Worm (Caenorhabditis elegans) whole organism, L3 larva: ENCODE results near the gene F11C7.2.

ENCODE experiments used
- ZK546.5 ChIP-seq: sonication (generic microtip); optimal IDR thresholded peaks from 2 replicates; lab custom pipeline; 2017; ENCODE audit warnings: missing biosample characterization, missing genetic modification characterization
- ama-1 ChIP-seq: fragments of 150-350 bp; optimal IDR thresholded peaks from 2 replicates; lab custom pipeline; 2018
- ceh-16 ChIP-seq: sonication (generic microtip); optimal IDR thresholded peaks from 2 replicates; lab custom pipeline; 2017; ENCODE audit warnings: missing biosample characterization, missing genetic modification characterization
- ceh-28 ChIP-seq: fragments of 150-350 bp; optimal IDR thresholded peaks from 2 replicates; lab custom pipeline; 2014; ENCODE audit warnings: missing biosample characterization, missing genetic modification reagents, missing genetic modification characterization
- ceh-82 ChIP-seq: fragments of 150-350 bp; optimal IDR thresholded peaks from 2 replicates; lab custom pipeline; 2014; ENCODE audit warnings: missing biosample characterization, missing genetic modification characterization
- ceh-9 ChIP-seq: sonication (generic microtip); optimal IDR thresholded peaks from 2 replicates; lab custom pipeline; 2018; ENCODE audit warnings: missing biosample characterization, missing genetic modification characterization
- daf-12 ChIP-seq: fragments of 150-350 bp; optimal IDR thresholded peaks from 2 replicates; lab custom pipeline; 2014; ENCODE audit warnings: missing biosample characterization, missing genetic modification reagents, missing genetic modification characterization
- egl-27 ChIP-seq: sonication (generic microtip); optimal IDR thresholded peaks from 4 replicates; lab custom pipeline; 2017; ENCODE audit warnings: missing biosample characterization, missing genetic modification reagents, missing genetic modification characterization
- egl-5 ChIP-seq: fragments of 150-350 bp; optimal IDR thresholded peaks from 2 replicates; lab custom pipeline; 2017; ENCODE audit warnings: missing biosample characterization, missing genetic modification reagents, missing genetic modification characterization, inconsistent platforms
- elt-1 ChIP-seq: fragments of 150-350 bp; optimal IDR thresholded peaks from 2 replicates; lab custom pipeline; 2014; ENCODE audit warnings: missing biosample characterization, missing genetic modification characterization
- elt-2 ChIP-seq: sonication (generic microtip); optimal IDR thresholded peaks from 2 replicates; lab custom pipeline; 2016; ENCODE audit warnings: missing genetic modification reagents, mild to moderate bottlenecking, missing genetic modification characterization, missing compliant biosample characterization
- elt-3 ChIP-seq, 3 experiments: fragments of 150-350 bp in 1 of 3; sonication (generic microtip) in 2 of 3; optimal IDR thresholded peaks; 2 replicates in 2 of 3; 4 replicates in 1 of 3; lab custom pipeline; 2014 to 2017; ENCODE audit warnings: missing biosample characterization in 3 of 3, missing genetic modification characterization in 3 of 3
- eor-1 ChIP-seq, 2 experiments: fragments of 150-350 bp; optimal IDR thresholded peaks; 2 replicates each; lab custom pipeline; 2014 to 2018; ENCODE audit warnings: missing biosample characterization in 2 of 2, missing genetic modification characterization in 2 of 2
- fkh-2 ChIP-seq: fragments of 150-350 bp; optimal IDR thresholded peaks from 2 replicates; lab custom pipeline; 2014; ENCODE audit warnings: missing biosample characterization, missing genetic modification reagents, missing genetic modification characterization
- hmg-11 ChIP-seq: sonication (generic microtip); optimal IDR thresholded peaks from 2 replicates; lab custom pipeline; 2016; ENCODE audit warnings: missing genetic modification characterization, missing compliant biosample characterization
- jun-1 ChIP-seq: fragments of 150-350 bp; optimal IDR thresholded peaks from 2 replicates; lab custom pipeline; 2014; ENCODE audit warnings: missing biosample characterization, missing genetic modification reagents, missing genetic modification characterization
- lin-15B ChIP-seq: fragments of 150-350 bp; optimal IDR thresholded peaks from 2 replicates; lab custom pipeline; 2014; ENCODE audit warnings: missing biosample characterization, missing genetic modification characterization
- lin-39 ChIP-seq: fragments of 150-350 bp; optimal IDR thresholded peaks from 2 replicates; lab custom pipeline; 2018; ENCODE audit warnings: missing biosample characterization, missing genetic modification reagents, missing genetic modification characterization
- lsy-12 ChIP-seq: sonication (generic microtip); optimal IDR thresholded peaks from 2 replicates; lab custom pipeline; 2016; ENCODE audit warnings: mild to moderate bottlenecking, missing genetic modification characterization, missing compliant biosample characterization
- mdl-1 ChIP-seq: fragments of 150-350 bp; optimal IDR thresholded peaks from 2 replicates; lab custom pipeline; 2014; ENCODE audit warnings: missing biosample characterization, missing genetic modification characterization
- mml-1 ChIP-seq: fragments of 150-350 bp; sonication (generic microtip); optimal IDR thresholded peaks from 3 replicates; lab custom pipeline; 2014; ENCODE audit warnings: missing biosample characterization, missing genetic modification characterization
- nfya-1 ChIP-seq: sonication (generic microtip); optimal IDR thresholded peaks from 2 replicates; lab custom pipeline; 2017; ENCODE audit warnings: missing genetic modification characterization, mild to moderate bottlenecking, missing compliant biosample characterization, antibody characterized with exemption, moderate library complexity; ENCODE audit not compliant: insufficient read depth
- nhr-11 ChIP-seq: fragments of 150-350 bp; optimal IDR thresholded peaks from 2 replicates; lab custom pipeline; 2014; ENCODE audit warnings: missing biosample characterization, missing genetic modification characterization
- nhr-12 ChIP-seq: fragments of 150-350 bp; optimal IDR thresholded peaks from 2 replicates; lab custom pipeline; 2014; ENCODE audit warnings: missing biosample characterization, missing genetic modification characterization
- nhr-23 ChIP-seq: fragments of 150-350 bp; optimal IDR thresholded peaks from 2 replicates; lab custom pipeline; 2014; ENCODE audit warnings: missing biosample characterization, missing genetic modification reagents, missing genetic modification characterization
- nhr-237 ChIP-seq: fragments of 150-350 bp; optimal IDR thresholded peaks from 2 replicates; lab custom pipeline; 2014; ENCODE audit warnings: missing biosample characterization, missing genetic modification characterization
- nhr-25 ChIP-seq: sonication (generic microtip); optimal IDR thresholded peaks from 2 replicates; lab custom pipeline; 2017; ENCODE audit warnings: missing biosample characterization, missing genetic modification characterization
- nhr-28 ChIP-seq: fragments of 150-350 bp; optimal IDR thresholded peaks from 2 replicates; lab custom pipeline; 2014; ENCODE audit warnings: missing biosample characterization, missing genetic modification characterization
- nhr-43 ChIP-seq: sonication (generic microtip); optimal IDR thresholded peaks from 2 replicates; lab custom pipeline; 2016; ENCODE audit warnings: mild to moderate bottlenecking, missing genetic modification characterization, missing compliant biosample characterization; ENCODE audit not compliant: poor library complexity, severe bottlenecking
- nhr-67 ChIP-seq: fragments of 150-350 bp; optimal IDR thresholded peaks from 2 replicates; lab custom pipeline; 2014; ENCODE audit warnings: missing biosample characterization, missing genetic modification characterization
- nhr-76 ChIP-seq: fragments of 150-350 bp; sonication (generic microtip); optimal IDR thresholded peaks from 5 replicates; lab custom pipeline; 2014; ENCODE audit warnings: missing biosample characterization, missing genetic modification characterization
- pha-4 ChIP-seq: fragments of 150-350 bp; optimal IDR thresholded peaks from 2 replicates; lab custom pipeline; 2014; ENCODE audit warnings: missing biosample characterization, missing genetic modification reagents, missing genetic modification characterization
- pqm-1 ChIP-seq: fragments of 150-350 bp; optimal IDR thresholded peaks from 2 replicates; lab custom pipeline; 2017; ENCODE audit warnings: missing biosample characterization, missing genetic modification characterization, inconsistent platforms
- sea-2 ChIP-seq: fragments of 150-350 bp; sonication (generic microtip); optimal IDR thresholded peaks from 4 replicates; lab custom pipeline; 2014; ENCODE audit warnings: missing biosample characterization, missing genetic modification reagents, missing genetic modification characterization
- skn-1 ChIP-seq: fragments of 150-350 bp; optimal IDR thresholded peaks from 2 replicates; lab custom pipeline; 2014; ENCODE audit warnings: missing biosample characterization, missing genetic modification characterization
- snpc-4 ChIP-seq: fragments of 150-350 bp; optimal IDR thresholded peaks from 2 replicates; lab custom pipeline; 2014; ENCODE audit warnings: missing biosample characterization, missing genetic modification characterization
- unc-39 ChIP-seq: sonication (generic microtip); optimal IDR thresholded peaks from 4 replicates; lab custom pipeline; 2017; ENCODE audit warnings: missing biosample characterization, missing genetic modification characterization
- zag-1 ChIP-seq: fragments of 150-350 bp; optimal IDR thresholded peaks from 2 replicates; lab custom pipeline; 2014; ENCODE audit warnings: missing biosample characterization, missing genetic modification characterization
- ztf-11 ChIP-seq: fragments of 150-350 bp; optimal IDR thresholded peaks from 2 replicates; lab custom pipeline; 2014; ENCODE audit warnings: missing biosample characterization, missing genetic modification characterization

F11C7.2 gene

ce11 chrX:17384343-17384742 lies 12.3 kb upstream of the F11C7.2 start:
- TF ChIP-seq lin-39 (tag; lab: Kevin White, UChicago) = no peak
- no peak for TF ChIP-seq nhr-25 (tag; lab: Kevin White, UChicago)
- no peak for TF ChIP-seq elt-2 (tag; lab: Kevin White, UChicago)
- no peak for TF ChIP-seq snpc-4
- no peak for TF ChIP-seq nhr-67 (tag; lab: Kevin White, UChicago)
- no peak for TF ChIP-seq lin-15B (tag; lab: Kevin White, UChicago)
- TF ChIP-seq lsy-12 (tag; lab: Kevin White, UChicago) = no peak
- TF ChIP-seq elt-3 (tag; optimal IDR thresholded peaks at IDR 0.05; lab: Kevin White, UChicago) = no peak
- TF ChIP-seq fkh-2 (tag; lab: Kevin White, UChicago) = no peak
- no peak for TF ChIP-seq daf-12 (tag; lab: Kevin White, UChicago)
- TF ChIP-seq nhr-11 (tag; lab: Kevin White, UChicago) = no peak
- TF ChIP-seq nhr-237 (tag; lab: Kevin White, UChicago) = no peak
- TF ChIP-seq zag-1 (tag; lab: Kevin White, UChicago) = no peak
- TF ChIP-seq nhr-76 (tag; lab: Kevin White, UChicago) = no peak
- TF ChIP-seq mml-1 (tag; lab: Kevin White, UChicago) = no peak
- TF ChIP-seq, all 47 proteins: peak for 0

DNA sequence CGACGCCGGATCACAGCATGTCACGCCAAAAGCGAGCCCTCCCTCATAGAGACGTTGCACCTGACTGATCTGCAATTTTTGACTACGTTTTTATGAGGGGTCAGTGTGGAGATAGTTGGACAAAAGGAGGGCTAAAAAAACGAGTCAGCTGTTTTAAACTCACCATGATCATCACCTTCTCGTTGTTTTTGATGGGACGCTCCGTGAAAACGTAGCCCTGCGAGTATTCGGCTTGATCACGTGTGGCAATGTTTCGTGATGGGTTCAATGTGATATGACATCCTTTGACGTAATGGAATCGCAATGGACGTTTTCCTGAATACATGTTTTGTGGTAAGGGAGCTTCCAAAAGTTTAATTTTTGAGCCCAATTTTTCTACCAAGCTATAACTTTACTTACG lies 11.5 kb upstream of the F11C7.2 start:
- TF ChIP-seq elt-2 (tag; lab: Kevin White, UChicago) = no peak
- TF ChIP-seq nhr-11 (tag; lab: Kevin White, UChicago) = peak; percentile 38
- TF ChIP-seq, all 47 proteins: peak for 1

DNA sequence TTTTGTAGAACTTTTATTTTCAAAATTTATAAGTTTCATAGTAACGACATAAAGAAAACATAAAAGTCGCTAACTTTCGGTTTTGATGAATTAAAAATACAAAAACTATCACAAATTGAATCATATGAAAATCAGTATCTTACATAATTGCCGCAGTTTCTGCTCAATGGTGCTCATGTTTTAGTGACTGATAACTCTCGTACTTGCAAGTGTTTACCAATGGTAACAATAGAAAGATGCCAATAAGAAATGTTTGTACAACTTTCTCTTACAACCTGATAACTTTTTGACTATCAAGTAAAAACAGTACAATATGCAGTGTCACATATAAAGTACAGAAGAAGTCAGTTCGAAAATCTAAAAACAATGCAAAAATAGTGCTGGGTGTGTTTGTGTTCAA lies 10.5 kb upstream of the F11C7.2 start:
- TF ChIP-seq nhr-237 (tag; lab: Kevin White, UChicago) (no peak), ztf-11 (tag; lab: Kevin White, UChicago) (no peak), pqm-1 (tag; lab: Kevin White, UChicago) (peak; percentile 21), elt-2 (tag; lab: Kevin White, UChicago) (peak; percentile 25), pha-4 (tag; lab: Kevin White, UChicago) (peak; percentile 35)

DNA sequence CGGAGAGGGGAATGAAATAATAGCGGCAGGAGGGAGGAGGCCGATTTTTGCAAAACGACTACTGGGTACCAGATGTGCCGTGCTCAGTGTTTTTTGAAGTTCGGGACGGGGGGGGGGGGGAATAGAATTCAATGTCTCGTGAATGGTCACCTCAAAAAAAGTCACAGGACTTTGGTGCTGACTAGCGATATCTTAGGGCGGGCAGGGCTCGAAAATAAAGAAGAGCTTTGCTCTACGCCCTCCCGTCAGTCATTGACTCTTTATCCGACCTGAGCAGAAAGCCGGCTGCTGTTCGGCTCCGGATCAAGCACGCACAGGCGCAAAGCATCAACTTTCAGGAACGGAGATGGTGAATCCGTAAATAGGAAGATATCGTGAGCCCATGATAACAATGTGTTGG lies 6.1 kb upstream of the F11C7.2 start:
- TF ChIP-seq nhr-11 (tag; lab: Kevin White, UChicago) (no peak), daf-12 (tag; lab: Kevin White, UChicago) (no peak), nhr-43 (tag; lab: Kevin White, UChicago) (no peak), elt-3 (tag; optimal IDR thresholded peaks at IDR 0.05; lab: Kevin White, UChicago) (no peak), ama-1 (lab: Kevin White, UChicago) (no peak), ZK546.5 (tag; lab: Kevin White, UChicago) (no peak), nhr-28 (tag; lab: Kevin White, UChicago) (no peak), skn-1 (no peak), nhr-237 (tag; lab: Kevin White, UChicago) (no peak), nhr-23 (tag; lab: Kevin White, UChicago) (no peak), hmg-11 (tag; lab: Kevin White, UChicago) (no peak), nfya-1 (tag; lab: Kevin White, UChicago) (no peak), ceh-28 (tag; lab: Kevin White, UChicago) (no peak), unc-39 (tag; lab: Kevin White, UChicago) (no peak), ceh-82 (tag; lab: Kevin White, UChicago) (no peak)

ce11 chrX:17391515-17391914 lies 5.1 kb upstream of the F11C7.2 start, which contains the start of gene F10D7.5:
Gene F10D7.5, minus strand, starts transcription at chrX:17391615.
- no peak for TF ChIP-seq nhr-28 (tag; lab: Kevin White, UChicago)
- no peak for TF ChIP-seq nhr-25 (tag; lab: Kevin White, UChicago)
- no peak for TF ChIP-seq ceh-28 (tag; lab: Kevin White, UChicago)
- TF ChIP-seq egl-27 (tag; lab: Kevin White, UChicago) = no peak
- TF ChIP-seq nfya-1 (tag; lab: Kevin White, UChicago) = no peak
- TF ChIP-seq ama-1 (lab: Kevin White, UChicago) = no peak
- TF ChIP-seq snpc-4 = no peak

DNA sequence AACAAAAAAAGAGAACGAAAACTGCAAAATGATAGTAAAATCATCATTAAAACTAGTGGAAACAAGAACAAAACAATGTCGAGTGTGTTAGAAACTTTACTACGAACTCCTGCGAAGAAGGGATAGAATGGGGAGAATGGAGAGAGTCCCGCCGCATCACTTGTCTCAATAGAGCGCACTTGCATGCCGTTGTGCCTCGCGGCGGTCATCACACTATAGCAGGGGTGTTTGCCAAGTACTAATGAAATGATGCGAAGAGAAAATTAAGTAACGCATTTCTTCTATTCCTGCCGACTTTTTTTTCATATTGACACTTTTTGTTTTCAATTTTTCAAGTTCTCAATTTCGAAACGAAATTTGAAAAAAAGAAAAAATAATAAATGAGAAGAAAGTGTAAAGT lies 4.4 kb upstream of the F11C7.2 start:
- no peak for TF ChIP-seq nhr-237 (tag; lab: Kevin White, UChicago)
- no peak for TF ChIP-seq ztf-11 (tag; lab: Kevin White, UChicago)
- no peak for TF ChIP-seq pqm-1 (tag; lab: Kevin White, UChicago)
- peak; percentile 12 for TF ChIP-seq egl-5 (tag; lab: Kevin White, UChicago)
- TF ChIP-seq lin-15B (tag; lab: Kevin White, UChicago) = peak; percentile 82
- no peak for TF ChIP-seq elt-1 (tag; lab: Kevin White, UChicago)
- TF ChIP-seq nhr-67 (tag; lab: Kevin White, UChicago) = no peak
- no peak for TF ChIP-seq ceh-9 (tag; lab: Kevin White, UChicago)
- TF ChIP-seq ceh-16 (tag; lab: Kevin White, UChicago) = no peak
- TF ChIP-seq jun-1 (tag; lab: Kevin White, UChicago) = peak; percentile 17
- TF ChIP-seq mdl-1 = no peak
- no peak for TF ChIP-seq eor-1 (tag; optimal IDR thresholded peaks at IDR 0.05; lab: Kevin White, UChicago)
- TF ChIP-seq snpc-4 = peak; percentile 84
- no peak for TF ChIP-seq mml-1 (tag; lab: Kevin White, UChicago)
- TF ChIP-seq nhr-12 (tag; lab: Kevin White, UChicago) = no peak
- no peak for TF ChIP-seq sea-2 (GFP tag; lab: Kevin White, UChicago)
- no peak for TF ChIP-seq ama-1 (lab: Kevin White, UChicago)
- no peak for TF ChIP-seq ZK546.5 (tag; lab: Kevin White, UChicago)
- TF ChIP-seq zag-1 (tag; lab: Kevin White, UChicago) = no peak
- TF ChIP-seq nhr-43 (tag; lab: Kevin White, UChicago) = peak; percentile 44
- TF ChIP-seq nhr-28 (tag; lab: Kevin White, UChicago) = no peak
- TF ChIP-seq nhr-23 (tag; lab: Kevin White, UChicago) = peak; percentile 72
- TF ChIP-seq unc-39 (tag; lab: Kevin White, UChicago) = no peak
- peak; percentile 51 for TF ChIP-seq elt-2 (tag; lab: Kevin White, UChicago)
